Worm (Caenorhabditis elegans): ENCODE measurements around the gene srh-98.

srh-98 gene

ce11 chrV:16224027-16224426 is 11.5 kb downstream of the srh-98 start, which contains the start of gene stdh-2:
Gene stdh-2 (plus strand): TSS chrV:16224327.
- TF ChIP-seq ceh-88 (GFP tag; IDR thresholded peaks at IDR 0.05): no peak
- TF ChIP-seq xbp-1 (tag; optimal IDR thresholded peaks at IDR 0.05): no peak
- TF ChIP-seq ets-5 (GFP tag; IDR thresholded peaks at IDR 0.05): no peak
- no peak for TF ChIP-seq fkh-4 (tag; optimal IDR thresholded peaks at IDR 0.05; ENCODE audit: borderline replicate concordance)
- TF ChIP-seq jun-1 (tag; optimal IDR thresholded peaks at IDR 0.05): no peak
- TF ChIP-seq swsn-7 (tag; optimal IDR thresholded peaks at IDR 0.05): no peak
- TF ChIP-seq egl-27 (tag; optimal IDR thresholded peaks at IDR 0.05): no peak
- TF ChIP-seq nhr-90 (tag; optimal IDR thresholded peaks at IDR 0.05; ENCODE audit: poor library complexity): no peak
- TF ChIP-seq lin-15B (tag; optimal IDR thresholded peaks at IDR 0.05): no peak
- no peak for TF ChIP-seq efl-1 (optimal IDR thresholded peaks at IDR 0.05)
- TF ChIP-seq efl-1 (GFP tag; optimal IDR thresholded peaks at IDR 0.05 in 1 of 2): no peak

ce11 chrV:16220020-16220419 is 15.5 kb downstream of the srh-98 start:
- no peak for TF ChIP-seq efl-1 (optimal IDR thresholded peaks at IDR 0.05)
- TF ChIP-seq efl-1 (GFP tag; optimal IDR thresholded peaks at IDR 0.05 in 1 of 2): no peak
- no peak for TF ChIP-seq hpl-2 (GFP tag; optimal IDR thresholded peaks at IDR 0.05)
- TF ChIP-seq nhr-84 (tag; optimal IDR thresholded peaks at IDR 0.05): no peak
- TF ChIP-seq xbp-1 (tag; optimal IDR thresholded peaks at IDR 0.05): no peak

- TF ChIP-seq C04F5.9 (tag; optimal IDR thresholded peaks at IDR 0.05) (no peak), aha-1 (tag; optimal IDR thresholded peaks at IDR 0.05) (no peak), pag-3 (tag; optimal IDR thresholded peaks at IDR 0.05; ENCODE audit: borderline replicate concordance, insufficient read depth) (no peak), elt-2 (tag; optimal IDR thresholded peaks at IDR 0.05) (peak; percentile 15), ceh-8 (GFP tag; optimal IDR thresholded peaks at IDR 0.05) (no peak), elt-3 (tag; optimal IDR thresholded peaks at IDR 0.05) (peak in 1 of 6 experiments; percentile 87), blmp-1 (tag; optimal IDR thresholded peaks at IDR 0.05) (peak; percentile 30), jun-1 (tag; optimal IDR thresholded peaks at IDR 0.05) (no peak), lin-35 (GFP tag; optimal IDR thresholded peaks at IDR 0.05) (peak in 1 of 2 experiments; percentile 9)
Observed at ce11 chrV:16218972-16219757, 16.4 kb downstream of the srh-98 start, which contains the start of gene glc-1. Gene glc-1 (plus strand): TSS chrV:16219634.

ce11 chrV:16218522-16218921 is 17.0 kb downstream of the srh-98 start, which contains the start of gene F11A5.15:
Gene F11A5.15 (minus strand): TSS chrV:16218622.
- TF ChIP-seq jun-1 (tag; optimal IDR thresholded peaks at IDR 0.05) (no peak), elt-3 (tag; optimal IDR thresholded peaks at IDR 0.05) (peak in 1 of 6 experiments; percentile 26), lin-13 (GFP tag; optimal IDR thresholded peaks at IDR 0.05) (no peak), blmp-1 (tag; optimal IDR thresholded peaks at IDR 0.05) (no peak), tlp-1 (tag; optimal IDR thresholded peaks at IDR 0.05) (no peak), efl-1 (optimal IDR thresholded peaks at IDR 0.05) (no peak), efl-1 (GFP tag; optimal IDR thresholded peaks at IDR 0.05 in 1 of 2) (peak in 1 of 2 experiments; percentile 31), egl-27 (tag; optimal IDR thresholded peaks at IDR 0.05) (no peak)

- TF ChIP-seq fkh-8 (tag; optimal IDR thresholded peaks at IDR 0.05) (no peak), lin-15B (tag; optimal IDR thresholded peaks at IDR 0.05) (no peak), nhr-20 (tag; optimal IDR thresholded peaks at IDR 0.05) (no peak), ets-5 (GFP tag; IDR thresholded peaks at IDR 0.05) (no peak), nhr-76 (tag; optimal IDR thresholded peaks at IDR 0.05) (no peak), tbx-2 (tag; optimal IDR thresholded peaks at IDR 0.05) (no peak), unc-30 (tag; optimal IDR thresholded peaks at IDR 0.05) (no peak), fkh-10 (GFP tag; optimal IDR thresholded peaks at IDR 0.05) (no peak), sup-37 (GFP tag; optimal IDR thresholded peaks at IDR 0.05) (no peak), nhr-28 (tag; optimal IDR thresholded peaks at IDR 0.05) (no peak), rnt-1 (tag; optimal IDR thresholded peaks at IDR 0.05) (no peak), swsn-7 (tag; optimal IDR thresholded peaks at IDR 0.05) (no peak), jun-1 (tag; optimal IDR thresholded peaks at IDR 0.05) (no peak), egl-13 (tag; optimal IDR thresholded peaks at IDR 0.05) (no peak), zip-4 (GFP tag; optimal IDR thresholded peaks at IDR 0.05) (no peak), lin-35 (GFP tag; optimal IDR thresholded peaks at IDR 0.05) (peak in 1 of 2 experiments; percentile 9), nhr-77 (tag; optimal IDR thresholded peaks at IDR 0.05) (no peak), sox-4 (tag; optimal IDR thresholded peaks at IDR 0.05) (no peak), ceh-88 (GFP tag; IDR thresholded peaks at IDR 0.05) (no peak), ceh-63 (GFP tag; optimal IDR thresholded peaks at IDR 0.05) (no peak), blmp-1 (tag; optimal IDR thresholded peaks at IDR 0.05) (peak; percentile 38), mab-9 (GFP tag; IDR thresholded peaks at IDR 0.05) (no peak), lsy-2 (tag; optimal IDR thresholded peaks at IDR 0.05) (peak in 1 of 2 experiments; percentile 35), nhr-11 (tag; optimal IDR thresholded peaks at IDR 0.05) (no peak), elt-3 (tag; optimal IDR thresholded peaks at IDR 0.05) (peak in 2 of 6 experiments; percentile 5 to 69), nhr-85 (tag) (no peak)
Observed at ce11 chrV:16214505-16214904, 21.0 kb downstream of the srh-98 start, which contains the start of gene F11A5.9. Gene F11A5.9 (plus strand): TSS chrV:16214890.

Data from whole organism, L1 larva.